Worm (Caenorhabditis elegans) whole organism, early embryonic: Measurements from ENCODE around the gene cat-1.

Experiments used
- aly-1 ChIP-seq: sonication (generic microtip); optimal IDR thresholded peaks from 2 replicates; lab custom pipeline; 2016; ENCODE audit warnings: missing genetic modification characterization, missing compliant biosample characterization
- ama-1 ChIP-seq: fragments of 150-350 bp; optimal IDR thresholded peaks from 2 replicates; lab custom pipeline; 2014
- ceh-13 ChIP-seq: fragments of 200-800 bp; sonication (Bioruptor generic); optimal IDR thresholded peaks from 2 replicates; lab custom pipeline; 2018; ENCODE audit warnings: mild to moderate bottlenecking, missing genetic modification characterization, missing compliant biosample characterization
- ets-7 ChIP-seq: sonication (generic microtip); optimal IDR thresholded peaks from 2 replicates; lab custom pipeline; 2016; ENCODE audit warnings: missing genotype, missing genetic modification characterization, missing compliant biosample characterization
- flt-1 ChIP-seq: fragments of 200-800 bp; sonication (Bioruptor generic); IDR thresholded peaks from 2 replicates; pipeline ENCODE4 v1.3.6; 2022; ENCODE audit warnings: missing genetic modification characterization, missing compliant biosample characterization
- hmg-4 ChIP-seq: fragments of 200-800 bp; sonication (Bioruptor generic); optimal IDR thresholded peaks from 2 replicates; lab custom pipeline; 2018; ENCODE audit warnings: mild to moderate bottlenecking, missing genetic modification characterization, missing compliant biosample characterization
- pes-1 ChIP-seq: fragments of 200-800 bp; sonication (Bioruptor generic); IDR thresholded peaks from 2 replicates; pipeline ENCODE4 v1.3.6; 2022; ENCODE audit warnings: missing genetic modification reagents, missing genetic modification characterization, missing compliant biosample characterization
- tbx-11 ChIP-seq: fragments of 200-800 bp; sonication (Bioruptor generic); IDR thresholded peaks from 2 replicates; pipeline ENCODE4 v1.3.6; 2022; ENCODE audit warnings: missing genetic modification characterization, missing compliant biosample characterization
- tra-4 ChIP-seq: sonication (generic microtip); optimal IDR thresholded peaks from 2 replicates; lab custom pipeline; 2017; ENCODE audit warnings: missing genetic modification characterization, missing compliant biosample characterization

DNA sequence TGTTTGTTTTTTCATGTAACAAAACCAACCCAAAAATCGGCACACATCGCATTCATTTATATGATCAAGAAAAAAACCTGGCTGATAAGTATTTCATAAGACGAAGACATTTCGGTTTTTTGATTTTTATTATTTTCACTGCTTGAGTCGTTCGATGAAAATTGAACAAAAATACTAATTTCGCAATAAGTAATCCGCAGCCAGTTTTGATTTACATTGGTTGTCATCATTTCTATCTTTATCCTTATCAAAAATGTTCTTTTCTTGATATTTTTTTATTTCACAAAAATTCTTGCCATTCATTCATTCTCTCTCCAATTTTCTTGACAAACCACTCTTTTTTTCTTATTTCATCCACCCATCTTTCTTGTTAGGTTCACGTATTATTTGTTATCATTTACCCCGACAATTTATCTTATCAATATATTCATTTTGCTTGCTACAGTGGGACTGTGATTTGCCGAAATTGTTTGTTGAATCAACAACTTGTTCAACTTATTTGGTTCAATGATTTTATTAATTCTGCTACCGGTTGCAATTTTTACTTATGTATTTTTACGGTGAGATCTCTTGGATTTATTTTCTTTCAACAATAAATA, 3.6 kb upstream of the cat-1 start, which contains the start of gene cyp-43A1:
- no peak for TF ChIP-seq ets-7 (tag; lab: Kevin White, UChicago)
- no peak for TF ChIP-seq tra-4 (tag; lab: Kevin White, UChicago)
- TF ChIP-seq tbx-11 (GFP tag; lab: Robert Waterston, UW), result no peak
- no peak for TF ChIP-seq ceh-13 (GFP tag; lab: Kevin White, UChicago)
- no peak for TF ChIP-seq aly-1
- no peak for TF ChIP-seq ama-1 (lab: Kevin White, UChicago)
- no peak for TF ChIP-seq pes-1
- no peak for TF ChIP-seq hmg-4 (GFP tag; lab: Kevin White, UChicago)
- no peak for TF ChIP-seq flt-1 (GFP tag; lab: Robert Waterston, UW)
